Worm (Caenorhabditis elegans) whole organism, mixed stage, embryonic: ENCODE results near the gene C29E4.13.

Experiments used
- ceh-83 ChIP-seq: fragments of 200-800 bp; sonication (Bioruptor generic); optimal IDR thresholded peaks from 2 replicates; lab custom pipeline; 2018; ENCODE audit warnings: mild to moderate bottlenecking, missing genetic modification characterization, missing compliant biosample characterization
- lin-13 ChIP-seq: fragments of 150-350 bp; optimal IDR thresholded peaks from 2 replicates; lab custom pipeline; 2014; ENCODE audit warnings: missing biosample characterization, missing genetic modification characterization
- lsy-2 ChIP-seq: fragments of 150-350 bp; optimal IDR thresholded peaks from 2 replicates; lab custom pipeline; 2014; ENCODE audit warnings: missing biosample characterization, missing genetic modification characterization
- nhr-28 ChIP-seq: fragments of 150-350 bp; optimal IDR thresholded peaks from 2 replicates; lab custom pipeline; 2014; ENCODE audit warnings: missing biosample characterization, missing genetic modification characterization
- sem-2 ChIP-seq: fragments of 200-800 bp; sonication (Bioruptor generic); optimal IDR thresholded peaks from 2 replicates; lab custom pipeline; 2018; ENCODE audit warnings: mild to moderate bottlenecking, missing genetic modification characterization, missing compliant biosample characterization
- unc-62 ChIP-seq: fragments of 150-350 bp; optimal IDR thresholded peaks from 2 replicates; lab custom pipeline; 2014; ENCODE audit warnings: missing biosample characterization, missing genetic modification reagents, missing genetic modification characterization

- TF ChIP-seq sem-2 (GFP tag; lab: Kevin White, UChicago) (no peak), unc-62 (GFP tag; lab: Kevin White, UChicago) (no peak), lin-13 (tag; lab: Kevin White, UChicago) (no peak), lsy-2 (tag; lab: Kevin White, UChicago) (no peak), nhr-28 (tag; lab: Kevin White, UChicago) (no peak), ceh-83 (GFP tag; lab: Kevin White, UChicago) (no peak)
These were observed 49.8 kb upstream of the C29E4.13 start for ce11 chrIII:7978289-7978688.
